Worm (Caenorhabditis elegans) whole organism, young adult: Measurements from ENCODE around the gene vps-53.

Experiments
- F39B2.1 ChIP-seq: fragments of 200-800 bp; sonication (Bioruptor generic); IDR thresholded peaks from 2 replicates; pipeline ENCODE4 v1.3.6; 2022; ENCODE audit warnings: missing genetic modification reagents, missing genetic modification characterization, missing compliant biosample characterization
- dpl-1 ChIP-seq: fragments of 150-350 bp; optimal IDR thresholded peaks from 2 replicates; lab custom pipeline; 2014; ENCODE audit warnings: missing biosample characterization, missing genetic modification reagents, missing genetic modification characterization
- gei-17 ChIP-seq: fragments of 200-800 bp; sonication (Bioruptor generic); optimal IDR thresholded peaks from 2 replicates; lab custom pipeline; 2018; ENCODE audit warnings: mild to moderate bottlenecking, missing genetic modification characterization, missing compliant biosample characterization
- lsy-27 ChIP-seq: sonication (generic microtip); optimal IDR thresholded peaks from 2 replicates; lab custom pipeline; 2017; ENCODE audit warnings: missing genetic modification characterization, mild to moderate bottlenecking, missing compliant biosample characterization, antibody characterized with exemption, missing genotype, borderline replicate concordance; ENCODE audit not compliant: insufficient read depth
- unc-130 ChIP-seq: sonication (generic microtip); optimal IDR thresholded peaks from 2 replicates; lab custom pipeline; 2016; ENCODE audit warnings: missing genetic modification reagents, missing genetic modification characterization, missing compliant biosample characterization

ce11 chrIII:9711163-9711562 lies 46.2 kb downstream of the vps-53 start:
- no peak for TF ChIP-seq gei-17
- no peak for TF ChIP-seq F39B2.1 (GFP tag; lab: Robert Waterston, UW)
- no peak for TF ChIP-seq dpl-1
- no peak for TF ChIP-seq unc-130 (GFP tag; lab: Kevin White, UChicago)
- no peak for TF ChIP-seq lsy-27 (tag; lab: Kevin White, UChicago)
